Fruit fly (Drosophila melanogaster): Measurements from ENCODE around the gene CG33673.

dm6 chr2L:1946628-1947027, at the start of gene CG33673:
- TF ChIP-seq CG1603 (tag; optimal IDR thresholded peaks at IDR 0.05) (no peak), CG2199 (GFP tag; IDR thresholded peaks at IDR 0.05) (no peak), CG4424 (GFP tag; optimal IDR thresholded peaks at IDR 0.05) (no peak), CG7271 (tag; optimal IDR thresholded peaks at IDR 0.05) (no peak), gt (GFP tag; IDR thresholded peaks at IDR 0.05) (no peak), Bteb2 (GFP tag; optimal IDR thresholded peaks at IDR 0.05) (no peak), Nf-YA (GFP tag; IDR thresholded peaks at IDR 0.05) (no peak), CG13775 (GFP tag; optimal IDR thresholded peaks at IDR 0.05) (no peak)
